Worm (Caenorhabditis elegans) whole organism, young adult: ENCODE measurements around the gene clc-6.

Source experiments
- C06A6.2 ChIP-seq: fragments of 200-800 bp; sonication (Bioruptor generic); conservative IDR thresholded peaks from 2 replicates; pipeline ENCODE4 v1.3.6; 2022; ENCODE audit warnings: missing genetic modification characterization, missing compliant biosample characterization
- F22D6.2 ChIP-seq: sonication (generic microtip); optimal IDR thresholded peaks from 2 replicates; lab custom pipeline; 2016; ENCODE audit warnings: mild to moderate bottlenecking, missing genetic modification characterization, missing compliant biosample characterization
- F23B12.7 ChIP-seq: sonication (generic microtip); optimal IDR thresholded peaks from 2 replicates; lab custom pipeline; 2017; ENCODE audit warnings: missing genetic modification characterization, mild to moderate bottlenecking, missing compliant biosample characterization, antibody characterized with exemption, moderate library complexity; ENCODE audit not compliant: insufficient read depth
- F33H1.4 ChIP-seq: fragments of 200-800 bp; sonication (Bioruptor generic); IDR thresholded peaks from 2 replicates; pipeline ENCODE4 v1.3.6; 2022; ENCODE audit warnings: missing genetic modification reagents, missing genetic modification characterization, missing compliant biosample characterization
- Y67H2A.10 ChIP-seq: fragments of 200-800 bp; sonication (Bioruptor generic); conservative IDR thresholded peaks from 2 replicates; pipeline ENCODE4 v1.3.6; 2022; ENCODE audit warnings: missing genetic modification reagents, missing genetic modification characterization, missing compliant biosample characterization
- ZK185.1 ChIP-seq: sonication (generic microtip); optimal IDR thresholded peaks from 2 replicates; lab custom pipeline; 2016; ENCODE audit warnings: mild to moderate bottlenecking, missing genetic modification characterization, missing compliant biosample characterization; ENCODE audit not compliant: poor library complexity, severe bottlenecking
- die-1 ChIP-seq: sonication (generic microtip); optimal IDR thresholded peaks from 2 replicates; lab custom pipeline; 2016; ENCODE audit warnings: missing genotype, mild to moderate bottlenecking, missing genetic modification characterization, missing compliant biosample characterization
- egl-18 ChIP-seq: fragments of 200-800 bp; sonication (Bioruptor generic); IDR thresholded peaks from 2 replicates; pipeline ENCODE4 v1.3.6; 2022; ENCODE audit warnings: missing genetic modification reagents, missing genetic modification characterization, missing compliant biosample characterization
- egrh-3 ChIP-seq: fragments of 200-800 bp; sonication (Bioruptor generic); IDR thresholded peaks from 2 replicates; pipeline ENCODE4 v1.3.6; 2022; ENCODE audit warnings: missing genetic modification reagents, missing genetic modification characterization, missing compliant biosample characterization
- ekl-4 ChIP-seq: fragments of 200-800 bp; sonication (Bioruptor generic); IDR thresholded peaks from 2 replicates; pipeline ENCODE4 v1.3.6; 2022; ENCODE audit warnings: missing genetic modification reagents, missing genetic modification characterization, missing compliant biosample characterization
- hlh-12 ChIP-seq: sonication (generic microtip); optimal IDR thresholded peaks from 2 replicates; lab custom pipeline; 2016; ENCODE audit warnings: missing genetic modification characterization, missing compliant biosample characterization
- hlh-26 ChIP-seq: fragments of 200-800 bp; sonication (Bioruptor generic); conservative IDR thresholded peaks from 2 replicates; pipeline ENCODE4 v1.3.6; 2022; ENCODE audit warnings: missing genetic modification reagents, missing genetic modification characterization, missing compliant biosample characterization
- lag-1 ChIP-seq: fragments of 200-800 bp; sonication (Bioruptor generic); IDR thresholded peaks from 2 replicates; pipeline ENCODE4 v1.3.6; 2022; ENCODE audit warnings: missing genetic modification reagents, missing genetic modification characterization, missing compliant biosample characterization
- let-526 ChIP-seq: fragments of 200-800 bp; sonication (Bioruptor generic); IDR thresholded peaks from 2 replicates; pipeline ENCODE4 v1.3.6; 2022; ENCODE audit warnings: missing genetic modification reagents, missing genetic modification characterization, missing compliant biosample characterization
- let-607 ChIP-seq, 2 experiments: fragments of 200-800 bp in 1 of 2; sonication (Bioruptor generic) in 1 of 2; sonication (generic microtip) in 1 of 2; optimal IDR thresholded peaks; 2 replicates each; lab custom pipeline; 2016 to 2018; ENCODE audit warnings: mild to moderate bottlenecking in 2 of 2, missing compliant biosample characterization in 2 of 2, missing genetic modification characterization in 2 of 2, moderate library complexity in 2 of 2, missing genotype in 1 of 2
- madf-10 ChIP-seq: sonication (generic microtip); optimal IDR thresholded peaks from 2 replicates; lab custom pipeline; 2016; ENCODE audit warnings: mild to moderate bottlenecking, missing genetic modification characterization, missing compliant biosample characterization
- madf-3 ChIP-seq: fragments of 200-800 bp; sonication (Bioruptor generic); IDR thresholded peaks from 2 replicates; pipeline ENCODE4 v1.3.6; 2022; ENCODE audit warnings: missing genetic modification reagents, missing genetic modification characterization, missing compliant biosample characterization
- mel-28 ChIP-seq: sonication (generic microtip); optimal IDR thresholded peaks from 2 replicates; lab custom pipeline; 2016; ENCODE audit warnings: borderline replicate concordance, mild to moderate bottlenecking, missing genetic modification characterization, missing compliant biosample characterization
- mxl-1 ChIP-seq: sonication (generic microtip); optimal IDR thresholded peaks from 2 replicates; lab custom pipeline; 2016; ENCODE audit warnings: missing genetic modification characterization, missing compliant biosample characterization
- nfyb-1 ChIP-seq: fragments of 200-800 bp; sonication (Bioruptor generic); IDR thresholded peaks from 2 replicates; pipeline ENCODE4 v1.3.6; 2022; ENCODE audit warnings: missing genetic modification reagents, missing genetic modification characterization, missing compliant biosample characterization
- nhr-80 ChIP-seq: sonication (generic microtip); optimal IDR thresholded peaks from 2 replicates; lab custom pipeline; 2016; ENCODE audit warnings: missing genetic modification characterization, missing compliant biosample characterization
- nhr-90 ChIP-seq: sonication (generic microtip); optimal IDR thresholded peaks from 2 replicates; lab custom pipeline; 2016; ENCODE audit warnings: missing genotype, mild to moderate bottlenecking, missing genetic modification characterization, missing compliant biosample characterization
- rcor-1 ChIP-seq: fragments of 200-800 bp; sonication (Bioruptor generic); IDR thresholded peaks from 2 replicates; pipeline ENCODE4 v1.3.6; 2022; ENCODE audit warnings: missing genetic modification reagents, missing genetic modification characterization, missing compliant biosample characterization
- rec-8 ChIP-seq, 2 experiments: sonication (generic microtip); optimal IDR thresholded peaks; 2 replicates each; lab custom pipeline; 2016; ENCODE audit warnings: mild to moderate bottlenecking in 2 of 2, missing genetic modification characterization in 2 of 2, missing genetic modification reagents in 2 of 2, missing genotype in 2 of 2, missing biosample characterization in 1 of 2, missing compliant biosample characterization in 1 of 2, moderate library complexity in 1 of 2
- repo-1 ChIP-seq: sonication (generic microtip); optimal IDR thresholded peaks from 2 replicates; lab custom pipeline; 2017; ENCODE audit warnings: mild to moderate bottlenecking, missing genetic modification characterization, missing compliant biosample characterization
- rpc-1 ChIP-seq, 2 experiments: fragments of 150-350 bp in 1 of 2; sonication (generic microtip) in 1 of 2; optimal IDR thresholded peaks; 2 replicates each; lab custom pipeline; 2014 to 2018; ENCODE audit warnings: missing biosample characterization in 1 of 2, missing genetic modification characterization in 1 of 2, missing genetic modification reagents in 1 of 2, missing genotype in 1 of 2
- sea-2 ChIP-seq: fragments of 200-800 bp; sonication (Bioruptor generic); IDR thresholded peaks from 2 replicates; pipeline ENCODE4 v1.3.6; 2022; ENCODE audit warnings: missing genetic modification characterization, missing compliant biosample characterization
- tbx-9 ChIP-seq: sonication (generic microtip); optimal IDR thresholded peaks from 2 replicates; lab custom pipeline; 2016; ENCODE audit warnings: borderline replicate concordance, missing genetic modification characterization, inconsistent platforms, missing compliant biosample characterization
- xnd-1 ChIP-seq: sonication (generic microtip); optimal IDR thresholded peaks from 2 replicates; lab custom pipeline; 2016; ENCODE audit warnings: missing genotype, missing genetic modification reagents, missing genetic modification characterization, missing compliant biosample characterization
- zfh-2 ChIP-seq: fragments of 200-800 bp; sonication (Bioruptor generic); conservative IDR thresholded peaks from 2 replicates; pipeline ENCODE4 v1.3.6; 2022; ENCODE audit warnings: missing genetic modification reagents, missing genetic modification characterization, missing compliant biosample characterization
- ztf-18 ChIP-seq: sonication (generic microtip); optimal IDR thresholded peaks from 2 replicates; lab custom pipeline; 2016; ENCODE audit warnings: missing genotype, mild to moderate bottlenecking, missing genetic modification characterization, missing compliant biosample characterization
- ztf-25 ChIP-seq: fragments of 200-800 bp; sonication (Bioruptor generic); IDR thresholded peaks from 2 replicates; pipeline ENCODE4 v1.3.6; 2022; ENCODE audit warnings: missing genetic modification reagents, missing genetic modification characterization, missing compliant biosample characterization
- ztf-26 ChIP-seq: sonication (generic microtip); optimal IDR thresholded peaks from 2 replicates; lab custom pipeline; 2017; ENCODE audit warnings: missing genetic modification characterization, missing compliant biosample characterization

The clc-6 gene

ce11 chrV:11200316-11200715 lies 4.3 kb upstream of the clc-6 start, which contains the start of gene K10D6.3:
Gene K10D6.3 (plus strand): TSS chrV:11200616.
- no peak for TF ChIP-seq C06A6.2 (GFP tag; lab: Robert Waterston, UW)
- TF ChIP-seq ztf-18 (tag; lab: Kevin White, UChicago), result no peak
- no peak for TF ChIP-seq zfh-2 (GFP tag; lab: Robert Waterston, UW)
- no peak for TF ChIP-seq madf-10 (tag; lab: Kevin White, UChicago)
- no peak for TF ChIP-seq nhr-90 (tag; lab: Kevin White, UChicago)
- no peak for TF ChIP-seq tbx-9 (tag; lab: Kevin White, UChicago)
- TF ChIP-seq hlh-26 (GFP tag; lab: Robert Waterston, UW), result no peak
- no peak for TF ChIP-seq nhr-80 (tag; lab: Kevin White, UChicago)
- TF ChIP-seq xnd-1 (tag; lab: Kevin White, UChicago), result no peak
- TF ChIP-seq mel-28 (tag; lab: Kevin White, UChicago), result no peak
- TF ChIP-seq ztf-25 (GFP tag; lab: Robert Waterston, UW), result no peak
- no peak for TF ChIP-seq rpc-1 (optimal IDR thresholded peaks at IDR 0.05; lab: Kevin White, UChicago)
- TF ChIP-seq rpc-1 (tag; optimal IDR thresholded peaks at IDR 0.05; lab: Kevin White, UChicago), result no peak
- no peak for TF ChIP-seq let-607 (tag; optimal IDR thresholded peaks at IDR 0.05; lab: Kevin White, UChicago)
- TF ChIP-seq ZK185.1 (tag; lab: Kevin White, UChicago), result no peak
- no peak for TF ChIP-seq die-1
- TF ChIP-seq rcor-1, result no peak
- no peak for TF ChIP-seq rec-8 (tag; optimal IDR thresholded peaks at IDR 0.05; lab: Kevin White, UChicago)
- TF ChIP-seq egrh-3 (GFP tag; lab: Robert Waterston, UW), result no peak
- no peak for TF ChIP-seq ztf-26

ce11 chrV:11199497-11199896 lies 3.5 kb upstream of the clc-6 start:
- no peak for TF ChIP-seq nfyb-1
- no peak for TF ChIP-seq sea-2
- no peak for TF ChIP-seq zfh-2 (GFP tag; lab: Robert Waterston, UW)
- TF ChIP-seq hlh-12 (tag; lab: Kevin White, UChicago), result no peak
- no peak for TF ChIP-seq rcor-1
- no peak for TF ChIP-seq repo-1 (tag; lab: Kevin White, UChicago)
- no peak for TF ChIP-seq F33H1.4
- no peak for TF ChIP-seq ztf-25 (GFP tag; lab: Robert Waterston, UW)
- TF ChIP-seq Y67H2A.10 (GFP tag; lab: Robert Waterston, UW), result no peak
- no peak for TF ChIP-seq rpc-1 (optimal IDR thresholded peaks at IDR 0.05; lab: Kevin White, UChicago)
- TF ChIP-seq rpc-1 (tag; optimal IDR thresholded peaks at IDR 0.05; lab: Kevin White, UChicago), result no peak
- TF ChIP-seq F22D6.2 (tag; lab: Kevin White, UChicago), result no peak
- no peak for TF ChIP-seq mxl-1 (tag; lab: Kevin White, UChicago)
- no peak for TF ChIP-seq F23B12.7
- TF ChIP-seq lag-1 (GFP tag; lab: Robert Waterston, UW), result no peak
- no peak for TF ChIP-seq mel-28 (tag; lab: Kevin White, UChicago)
- TF ChIP-seq egl-18, result no peak

ce11 chrV:11198094-11198493 lies 2.1 kb upstream of the clc-6 start:
- TF ChIP-seq Y67H2A.10 (GFP tag; lab: Robert Waterston, UW) (no peak), ekl-4 (GFP tag; lab: Robert Waterston, UW) (no peak), madf-3 (GFP tag; lab: Robert Waterston, UW) (no peak), let-526 (GFP tag; lab: Robert Waterston, UW) (no peak)
